Worm (Caenorhabditis elegans) whole organism, late embryonic: ENCODE data around the gene srx-2.

Experiments
- C08G9.2 ChIP-seq: sonication (generic microtip); optimal IDR thresholded peaks from 2 replicates; lab custom pipeline; 2016; ENCODE audit warnings: mild to moderate bottlenecking, missing genetic modification characterization, moderate library complexity, missing compliant biosample characterization
- C38D4.7 ChIP-seq: fragments of 200-800 bp; sonication (Bioruptor generic); optimal IDR thresholded peaks from 2 replicates; lab custom pipeline; 2018; ENCODE audit warnings: mild to moderate bottlenecking, missing genetic modification characterization, moderate library complexity, missing compliant biosample characterization
- F13H6.1 ChIP-seq: sonication (generic microtip); optimal IDR thresholded peaks from 2 replicates; lab custom pipeline; 2016; ENCODE audit warnings: missing genetic modification characterization, missing compliant biosample characterization
- ama-1 ChIP-seq: fragments of 150-350 bp; optimal IDR thresholded peaks from 2 replicates; lab custom pipeline; 2014
- ceh-14 ChIP-seq: sonication (generic microtip); optimal IDR thresholded peaks from 2 replicates; lab custom pipeline; 2016; ENCODE audit warnings: missing genotype, missing genetic modification characterization, missing compliant biosample characterization
- ceh-19 ChIP-seq: fragments of 200-800 bp; sonication (Bioruptor generic); optimal IDR thresholded peaks from 2 replicates; lab custom pipeline; 2018; ENCODE audit warnings: mild to moderate bottlenecking, missing genetic modification characterization, missing compliant biosample characterization
- ceh-2 ChIP-seq: sonication (generic microtip); optimal IDR thresholded peaks from 2 replicates; lab custom pipeline; 2016; ENCODE audit warnings: missing genotype, missing genetic modification characterization, missing compliant biosample characterization
- ceh-30 ChIP-seq: fragments of 150-350 bp; optimal IDR thresholded peaks from 2 replicates; lab custom pipeline; 2014; ENCODE audit warnings: missing biosample characterization, missing genetic modification characterization
- dmd-4 ChIP-seq: sonication (generic microtip); optimal IDR thresholded peaks from 2 replicates; lab custom pipeline; 2016; ENCODE audit warnings: borderline replicate concordance, missing genetic modification characterization, missing compliant biosample characterization
- dve-1 ChIP-seq: sonication (generic microtip); optimal IDR thresholded peaks from 2 replicates; lab custom pipeline; 2017; ENCODE audit warnings: antibody characterized with exemption, mild to moderate bottlenecking, missing genetic modification characterization, missing compliant biosample characterization
- eyg-1 ChIP-seq: sonication (generic microtip); optimal IDR thresholded peaks from 2 replicates; lab custom pipeline; 2016; ENCODE audit warnings: missing genotype, missing genetic modification characterization, missing compliant biosample characterization
- fax-1 ChIP-seq: sonication (generic microtip); optimal IDR thresholded peaks from 2 replicates; lab custom pipeline; 2016; ENCODE audit warnings: missing genotype, missing genetic modification characterization, missing compliant biosample characterization
- fkh-6 ChIP-seq: sonication (generic microtip); optimal IDR thresholded peaks from 2 replicates; lab custom pipeline; 2016; ENCODE audit warnings: missing genetic modification characterization, missing compliant biosample characterization
- hlh-13 ChIP-seq: fragments of 200-800 bp; sonication (Bioruptor generic); optimal IDR thresholded peaks from 2 replicates; lab custom pipeline; 2018; ENCODE audit warnings: mild to moderate bottlenecking, missing genetic modification characterization, missing compliant biosample characterization
- hlh-30 ChIP-seq: sonication (generic microtip); optimal IDR thresholded peaks from 2 replicates; lab custom pipeline; 2017; ENCODE audit warnings: antibody characterized with exemption, missing genetic modification characterization, missing compliant biosample characterization; ENCODE audit not compliant: insufficient read depth
- mec-3 ChIP-seq: sonication (generic microtip); optimal IDR thresholded peaks from 2 replicates; lab custom pipeline; 2016; ENCODE audit warnings: borderline replicate concordance, missing genetic modification characterization, missing compliant biosample characterization
- nfya-1 ChIP-seq: sonication (generic microtip); optimal IDR thresholded peaks from 2 replicates; lab custom pipeline; 2017; ENCODE audit warnings: missing genetic modification characterization, mild to moderate bottlenecking, missing compliant biosample characterization, antibody characterized with exemption, moderate library complexity
- nhr-11 ChIP-seq: fragments of 150-350 bp; optimal IDR thresholded peaks from 2 replicates; lab custom pipeline; 2014; ENCODE audit warnings: missing biosample characterization, missing genetic modification characterization
- npax-4 ChIP-seq: sonication (generic microtip); optimal IDR thresholded peaks from 2 replicates; lab custom pipeline; 2016; ENCODE audit warnings: missing genetic modification characterization, missing compliant biosample characterization
- pax-1 ChIP-seq: fragments of 150-350 bp; optimal IDR thresholded peaks from 2 replicates; lab custom pipeline; 2014; ENCODE audit warnings: missing biosample characterization, missing genetic modification characterization
- pha-4 ChIP-seq: fragments of 150-350 bp; optimal IDR thresholded peaks from 2 replicates; lab custom pipeline; 2018; ENCODE audit warnings: missing biosample characterization, missing genetic modification reagents, missing genetic modification characterization
- sdc-2 ChIP-seq: sonication (generic microtip); optimal IDR thresholded peaks from 2 replicates; lab custom pipeline; 2016; ENCODE audit warnings: missing genotype, missing genetic modification characterization, missing compliant biosample characterization
- tbx-2 ChIP-seq: sonication (generic microtip); optimal IDR thresholded peaks from 2 replicates; lab custom pipeline; 2016; ENCODE audit warnings: missing genetic modification characterization, missing compliant biosample characterization
- tbx-7 ChIP-seq: sonication (generic microtip); optimal IDR thresholded peaks from 2 replicates; lab custom pipeline; 2016; ENCODE audit warnings: missing genotype, missing genetic modification characterization, missing compliant biosample characterization
- unc-3 ChIP-seq, 2 experiments: fragments of 200-800 bp in 1 of 2; sonication (Bioruptor generic) in 1 of 2; sonication (generic microtip) in 1 of 2; conservative IDR thresholded peaks in 1 of 2; optimal IDR thresholded peaks in 1 of 2; 2 replicates each; pipeline versions ENCODE4 v1.3.6 to Lab custom; 2016 to 2022; ENCODE audit warnings: missing compliant biosample characterization in 2 of 2, missing genetic modification characterization in 2 of 2, missing genetic modification reagents in 1 of 2
- ztf-16 ChIP-seq: sonication (generic microtip); optimal IDR thresholded peaks from 2 replicates; lab custom pipeline; 2017; ENCODE audit warnings: missing genetic modification characterization, missing compliant biosample characterization

The srx-2 gene

ce11 chrV:9056253-9056652, 47.0 kb downstream of the srx-2 start, which contains the start of gene C25E10.10:
Gene C25E10.10, minus strand, starts transcription at chrV:9056353.
- TF ChIP-seq fax-1 (tag; lab: Kevin White, UChicago) (no peak), fkh-6 (tag; lab: Kevin White, UChicago) (no peak), npax-4 (tag; lab: Kevin White, UChicago) (no peak), ama-1 (lab: Kevin White, UChicago) (no peak), ceh-14 (no peak), ceh-2 (tag; lab: Kevin White, UChicago) (no peak), pax-1 (tag; lab: Kevin White, UChicago) (no peak), mec-3 (tag; lab: Kevin White, UChicago) (no peak), dve-1 (tag; lab: Kevin White, UChicago) (no peak), ztf-16 (tag; lab: Kevin White, UChicago) (no peak), C38D4.7 (GFP tag; lab: Kevin White, UChicago) (no peak)

- no peak for TF ChIP-seq eyg-1 (tag; lab: Kevin White, UChicago)
- TF ChIP-seq hlh-30 (tag; lab: Kevin White, UChicago), result no peak
- no peak for TF ChIP-seq C08G9.2 (tag; lab: Kevin White, UChicago)
- TF ChIP-seq nfya-1 (tag; lab: Kevin White, UChicago), result no peak
- TF ChIP-seq pha-4 (tag; lab: Kevin White, UChicago), result no peak
- no peak for TF ChIP-seq sdc-2 (tag; lab: Kevin White, UChicago)
- no peak for TF ChIP-seq F13H6.1 (tag; lab: Kevin White, UChicago)
- no peak for TF ChIP-seq unc-3 (GFP tag; conservative IDR thresholded peaks at IDR 0.05; lab: Robert Waterston, UW)
- no peak for TF ChIP-seq unc-3 (tag; optimal IDR thresholded peaks at IDR 0.05; lab: Kevin White, UChicago)
- TF ChIP-seq tbx-2 (tag; lab: Kevin White, UChicago), result no peak
- no peak for TF ChIP-seq ceh-19 (GFP tag; lab: Kevin White, UChicago)
Observed at ce11 chrV:9058627-9059026, 49.4 kb downstream of the srx-2 start, which contains the start of gene C25E10.11. Gene C25E10.11, minus strand, starts transcription at chrV:9058727.

- TF ChIP-seq nhr-11, result no peak
- no peak for TF ChIP-seq dmd-4
- TF ChIP-seq hlh-13, result no peak
- no peak for TF ChIP-seq ceh-30
- no peak for TF ChIP-seq pha-4 (tag; lab: Kevin White, UChicago)
- TF ChIP-seq tbx-7 (tag; lab: Kevin White, UChicago), result no peak
- no peak for TF ChIP-seq dve-1 (tag; lab: Kevin White, UChicago)
- TF ChIP-seq, all 69 proteins: peak for 0
Observed at ce11 chrV:9059468-9059867, 50.2 kb downstream of the srx-2 start, which contains the start of the genes C25E10.16 and C25E10.13. Gene C25E10.16, minus strand, starts transcription at chrV:9059568. Gene C25E10.13, plus strand, starts transcription at chrV:9059723.
